Worm (Caenorhabditis elegans) whole organism, young adult: ENCODE data around the gene F38A1.9.

ENCODE experiments used
- F33H1.4 ChIP-seq: fragments of 200-800 bp; sonication (Bioruptor generic); IDR thresholded peaks from 2 replicates; pipeline ENCODE4 v1.3.6; 2022; ENCODE audit warnings: missing genetic modification reagents, missing genetic modification characterization, missing compliant biosample characterization
- F39B2.1 ChIP-seq: fragments of 200-800 bp; sonication (Bioruptor generic); IDR thresholded peaks from 2 replicates; pipeline ENCODE4 v1.3.6; 2022; ENCODE audit warnings: missing genetic modification reagents, missing genetic modification characterization, missing compliant biosample characterization
- K11D2.4 ChIP-seq: fragments of 200-800 bp; sonication (Bioruptor generic); IDR thresholded peaks from 2 replicates; pipeline ENCODE4 v1.3.6; 2022; ENCODE audit warnings: missing genetic modification reagents, missing genetic modification characterization, missing compliant biosample characterization
- bed-2 ChIP-seq: fragments of 200-800 bp; sonication (Bioruptor generic); IDR thresholded peaks from 2 replicates; pipeline ENCODE4 v1.3.6; 2022; ENCODE audit warnings: missing genetic modification reagents, missing genetic modification characterization, missing compliant biosample characterization
- ceh-40 ChIP-seq: fragments of 200-800 bp; sonication (Bioruptor generic); IDR thresholded peaks from 2 replicates; pipeline ENCODE4 v1.3.6; 2022; ENCODE audit warnings: missing genetic modification characterization, missing compliant biosample characterization
- dpl-1 ChIP-seq: fragments of 150-350 bp; optimal IDR thresholded peaks from 2 replicates; lab custom pipeline; 2014; ENCODE audit warnings: missing biosample characterization, missing genetic modification reagents, missing genetic modification characterization
- ets-4 ChIP-seq: fragments of 200-800 bp; sonication (Bioruptor generic); optimal IDR thresholded peaks from 2 replicates; lab custom pipeline; 2018; ENCODE audit warnings: mild to moderate bottlenecking, missing genetic modification characterization, missing compliant biosample characterization
- fkh-3 ChIP-seq: sonication (generic microtip); optimal IDR thresholded peaks from 2 replicates; lab custom pipeline; 2016; ENCODE audit warnings: mild to moderate bottlenecking, missing genetic modification characterization, missing compliant biosample characterization
- lin-26 ChIP-seq: fragments of 200-800 bp; sonication (Bioruptor generic); IDR thresholded peaks from 2 replicates; pipeline ENCODE4 v1.3.6; 2022; ENCODE audit warnings: missing genetic modification reagents, missing genetic modification characterization, missing compliant biosample characterization
- lsl-1 ChIP-seq: fragments of 200-800 bp; sonication (Bioruptor generic); optimal IDR thresholded peaks from 2 replicates; lab custom pipeline; 2018; ENCODE audit warnings: mild to moderate bottlenecking, missing genetic modification characterization, moderate library complexity, missing compliant biosample characterization
- repo-1 ChIP-seq: sonication (generic microtip); optimal IDR thresholded peaks from 2 replicates; lab custom pipeline; 2017; ENCODE audit warnings: mild to moderate bottlenecking, missing genetic modification characterization, missing compliant biosample characterization
- unc-130 ChIP-seq: sonication (generic microtip); optimal IDR thresholded peaks from 2 replicates; lab custom pipeline; 2016; ENCODE audit warnings: missing genetic modification reagents, missing genetic modification characterization, missing compliant biosample characterization
- xnd-1 ChIP-seq: sonication (generic microtip); optimal IDR thresholded peaks from 2 replicates; lab custom pipeline; 2016; ENCODE audit warnings: missing genotype, missing genetic modification reagents, missing genetic modification characterization, missing compliant biosample characterization
- ztf-22 ChIP-seq: fragments of 200-800 bp; sonication (Bioruptor generic); optimal IDR thresholded peaks from 2 replicates; lab custom pipeline; 2018; ENCODE audit warnings: mild to moderate bottlenecking, missing genetic modification characterization, moderate library complexity, missing compliant biosample characterization

- TF ChIP-seq ztf-22 (GFP tag; lab: Kevin White, UChicago) (no peak), K11D2.4 (GFP tag; lab: Robert Waterston, UW) (no peak), dpl-1 (GFP tag; lab: Kevin White, UChicago) (no peak), bed-2 (GFP tag; lab: Robert Waterston, UW) (no peak), fkh-3 (tag; lab: Kevin White, UChicago) (no peak), lin-26 (GFP tag; lab: Robert Waterston, UW) (no peak), repo-1 (no peak), ceh-40 (no peak), F33H1.4 (GFP tag; lab: Robert Waterston, UW) (no peak), xnd-1 (no peak), unc-130 (no peak), F39B2.1 (GFP tag; lab: Robert Waterston, UW) (no peak), lsl-1 (GFP tag; lab: Kevin White, UChicago) (no peak), ets-4 (GFP tag; lab: Kevin White, UChicago) (no peak)
Measured at ce11 chrIV:1212357-1212756, 32.8 kb downstream of the F38A1.9 start.
